Worm (Caenorhabditis elegans) whole organism, mixed stage, embryonic: ENCODE results near the gene T16H12.2.

ENCODE experiments used
- M03D4.4 ChIP-seq: sonication (generic microtip); optimal IDR thresholded peaks from 2 replicates; lab custom pipeline; 2017; ENCODE audit warnings: mild to moderate bottlenecking, missing genetic modification characterization, missing compliant biosample characterization
- snpc-4 ChIP-seq: fragments of 150-350 bp; optimal IDR thresholded peaks from 2 replicates; lab custom pipeline; 2014; ENCODE audit warnings: missing biosample characterization, missing genetic modification characterization

DNA sequence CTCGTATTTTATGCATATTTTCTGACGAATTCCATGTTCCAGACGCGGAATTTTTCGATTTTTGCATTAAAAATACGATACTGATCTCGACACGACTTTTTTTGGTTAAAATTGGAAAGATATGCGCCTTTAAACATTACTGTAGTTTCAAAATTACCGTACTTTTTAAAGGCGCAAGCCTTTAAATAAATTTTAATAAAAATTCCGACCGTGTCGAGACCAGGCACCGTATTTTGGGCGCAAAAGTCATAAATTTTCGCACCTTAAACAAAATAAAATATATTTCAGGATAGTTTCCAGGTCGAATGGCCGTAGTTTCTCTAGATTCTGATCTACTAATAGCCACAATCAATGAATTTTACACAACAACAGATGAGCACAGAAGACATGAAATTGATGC is 16.8 kb upstream of the T16H12.2 start, which contains the start of gene T16G12.6:
- no peak for TF ChIP-seq M03D4.4 (tag; lab: Kevin White, UChicago)
- TF ChIP-seq snpc-4 (tag; lab: Kevin White, UChicago): no peak
